Worm (Caenorhabditis elegans): ENCODE measurements around the gene acr-16.

acr-16 gene

DNA sequence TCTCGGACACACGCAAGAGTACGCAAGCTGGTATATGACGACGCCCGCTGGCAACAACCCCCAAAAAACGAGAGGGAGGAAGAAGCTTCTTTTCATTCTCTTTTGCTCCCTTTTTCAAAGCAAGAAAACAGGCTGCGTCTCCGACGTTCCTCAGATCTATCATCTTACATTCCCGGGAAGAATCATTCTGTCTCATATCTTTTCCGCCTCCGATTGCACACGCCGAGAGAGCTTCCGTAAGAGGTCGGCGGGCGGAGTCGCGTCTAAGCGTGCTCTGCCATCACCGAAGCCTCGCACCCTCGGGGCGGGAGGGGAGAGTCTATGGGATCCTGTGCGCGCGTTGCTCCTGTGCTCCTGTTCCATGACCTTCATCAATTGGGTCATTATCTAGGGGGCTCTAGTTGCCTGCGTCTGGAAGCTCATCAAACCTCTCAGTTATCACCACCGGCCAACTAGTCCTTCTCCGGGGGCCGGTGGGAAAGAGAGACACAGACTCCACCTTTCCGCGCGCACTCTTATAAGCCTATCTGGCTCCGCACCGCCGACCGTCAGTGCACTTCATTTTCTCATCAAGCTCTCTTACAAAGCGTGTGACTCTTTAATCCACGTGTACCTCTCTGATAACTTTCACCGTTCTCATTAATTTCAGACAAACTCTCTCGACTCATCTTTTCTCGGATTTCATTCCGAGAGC is 15.3 kb upstream of the acr-16 start, which contains the start of the genes slc-17.8 and asns-1:
Gene slc-17.8 (minus strand): TSS at position 51 of the 694 bp plus-strand sequence.
Gene asns-1 (plus strand): TSS at position 644 of the 694 bp plus-strand sequence.
- no peak for TF ChIP-seq pag-3 (tag; optimal IDR thresholded peaks at IDR 0.05; ENCODE audit: borderline replicate concordance, insufficient read depth)
- TF ChIP-seq nhr-84 (tag; optimal IDR thresholded peaks at IDR 0.05), result no peak
- no peak for TF ChIP-seq F16B12.6 (tag; optimal IDR thresholded peaks at IDR 0.05)
- TF ChIP-seq egl-13 (tag; optimal IDR thresholded peaks at IDR 0.05), result no peak
- TF ChIP-seq lir-3 (tag; optimal IDR thresholded peaks at IDR 0.05; ENCODE audit: poor library complexity), result no peak
- TF ChIP-seq fkh-4 (tag; optimal IDR thresholded peaks at IDR 0.05; ENCODE audit: borderline replicate concordance), result no peak

DNA sequence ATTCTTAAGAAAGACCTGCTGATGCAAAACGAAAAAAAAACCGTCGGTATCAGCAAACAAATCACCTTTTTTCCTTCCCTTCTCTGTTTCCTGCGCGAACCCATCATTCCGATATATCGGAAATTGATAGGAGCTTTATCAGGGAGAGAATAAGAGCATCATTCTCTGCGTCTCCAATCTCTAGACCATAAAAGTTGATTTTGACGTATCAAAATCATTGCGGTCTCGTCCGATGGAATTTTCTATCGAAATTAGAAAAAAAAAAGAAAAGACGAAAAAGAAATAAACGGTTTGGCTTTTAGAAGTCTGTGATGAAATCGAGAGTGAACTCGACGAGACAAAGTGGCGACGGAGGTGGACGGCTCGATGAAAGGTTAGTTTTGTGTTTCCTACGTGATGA is 12.0 kb upstream of the acr-16 start, which contains the start of gene stdh-4:
Gene stdh-4 (plus strand): TSS at position 301 of the 400 bp plus-strand sequence.
- TF ChIP-seq nhr-77 (tag; optimal IDR thresholded peaks at IDR 0.05) (peak; percentile 11), mab-9 (GFP tag; IDR thresholded peaks at IDR 0.05) (no peak), tbx-2 (tag; optimal IDR thresholded peaks at IDR 0.05) (peak; percentile 0)

DNA sequence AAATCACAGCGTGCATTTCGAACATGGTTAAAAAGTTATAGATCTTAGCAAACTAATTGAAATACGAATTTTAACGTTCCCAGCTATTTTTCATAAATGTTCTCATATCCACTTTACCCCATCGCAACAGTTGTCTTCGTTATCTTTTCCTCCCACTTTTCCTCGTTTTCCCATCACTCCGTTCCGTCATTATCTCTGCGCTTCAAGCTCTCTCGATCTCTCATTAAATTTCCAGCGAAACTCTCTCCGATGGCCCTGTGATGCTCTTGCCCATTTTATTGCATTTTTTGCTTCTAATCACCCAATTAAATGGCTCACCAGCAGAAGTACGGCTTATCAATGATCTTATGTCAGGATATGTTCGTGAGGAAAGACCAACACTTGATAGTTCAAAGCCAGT is 8.6 kb upstream of the acr-16 start, which contains the start of gene acr-15:
Gene acr-15 (plus strand): TSS at position 236 of the 400 bp plus-strand sequence.
- no peak for TF ChIP-seq lin-35 (GFP tag; optimal IDR thresholded peaks at IDR 0.05)
- TF ChIP-seq unc-98 (GFP tag; IDR thresholded peaks at IDR 0.05), result no peak
- TF ChIP-seq lir-3 (tag; optimal IDR thresholded peaks at IDR 0.05; ENCODE audit: poor library complexity), result no peak
- TF ChIP-seq F16B12.6 (tag; optimal IDR thresholded peaks at IDR 0.05), result no peak
- TF ChIP-seq isw-1 (GFP tag; IDR thresholded peaks at IDR 0.05), result no peak
- no peak for TF ChIP-seq lin-13 (GFP tag; optimal IDR thresholded peaks at IDR 0.05)
- TF ChIP-seq tbx-2 (tag; optimal IDR thresholded peaks at IDR 0.05), result no peak
- TF ChIP-seq C16A3.4 (tag; optimal IDR thresholded peaks at IDR 0.05), result no peak
- no peak for TF ChIP-seq ceh-88 (GFP tag; IDR thresholded peaks at IDR 0.05)
- no peak for TF ChIP-seq efl-1 (optimal IDR thresholded peaks at IDR 0.05)
- TF ChIP-seq efl-1 (GFP tag; optimal IDR thresholded peaks at IDR 0.05 in 1 of 2), result peak in 1 of 2 experiments; percentile 78
- no peak for TF ChIP-seq sup-37 (GFP tag; optimal IDR thresholded peaks at IDR 0.05)
- no peak for TF ChIP-seq mab-9 (GFP tag; IDR thresholded peaks at IDR 0.05)
- TF ChIP-seq nhr-84 (tag; optimal IDR thresholded peaks at IDR 0.05), result no peak
- TF ChIP-seq rnt-1 (tag; optimal IDR thresholded peaks at IDR 0.05), result peak; percentile 46
- TF ChIP-seq ceh-90 (tag; optimal IDR thresholded peaks at IDR 0.05), result no peak
- TF ChIP-seq fkh-8 (tag; optimal IDR thresholded peaks at IDR 0.05), result no peak
- peak; percentile 1 for TF ChIP-seq lin-14 (GFP tag; optimal IDR thresholded peaks at IDR 0.05)

DNA sequence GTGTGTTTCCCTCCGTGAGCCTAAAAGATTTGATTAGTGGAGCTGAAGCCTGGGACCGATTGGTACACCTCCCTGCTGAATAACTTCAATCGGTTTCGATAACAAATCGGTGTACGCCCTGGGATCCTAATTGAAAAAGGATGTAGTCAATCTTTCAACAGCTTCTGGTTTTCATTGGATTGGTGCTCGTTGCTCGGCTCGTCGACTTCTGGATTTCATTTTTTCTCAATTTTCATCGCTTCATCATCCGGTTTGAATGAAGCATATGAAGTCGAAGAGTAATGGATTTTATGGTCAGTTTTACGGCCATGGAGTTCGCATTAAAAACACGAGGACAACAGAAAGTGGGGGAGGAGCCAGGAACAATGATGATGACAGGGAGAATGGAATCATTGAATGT is 5.1 kb upstream of the acr-16 start:
- TF ChIP-seq ceh-8 (GFP tag; optimal IDR thresholded peaks at IDR 0.05), result no peak
- peak; percentile 99 for TF ChIP-seq dsc-1 (tag; optimal IDR thresholded peaks at IDR 0.05)
- no peak for TF ChIP-seq unc-30 (tag; optimal IDR thresholded peaks at IDR 0.05)
- peak; percentile 89 for TF ChIP-seq fkh-4 (tag; optimal IDR thresholded peaks at IDR 0.05; ENCODE audit: borderline replicate concordance)
- TF ChIP-seq Y116A8C.19 (tag; optimal IDR thresholded peaks at IDR 0.05; ENCODE audit: borderline replicate concordance), result no peak
- peak; percentile 27 for TF ChIP-seq tbx-2 (tag; optimal IDR thresholded peaks at IDR 0.05)
- TF ChIP-seq nhr-85 (tag), result no peak
- no peak for TF ChIP-seq mep-1 (tag; optimal IDR thresholded peaks at IDR 0.05)
- no peak for TF ChIP-seq C34B4.2 (tag; optimal IDR thresholded peaks at IDR 0.05)

DNA sequence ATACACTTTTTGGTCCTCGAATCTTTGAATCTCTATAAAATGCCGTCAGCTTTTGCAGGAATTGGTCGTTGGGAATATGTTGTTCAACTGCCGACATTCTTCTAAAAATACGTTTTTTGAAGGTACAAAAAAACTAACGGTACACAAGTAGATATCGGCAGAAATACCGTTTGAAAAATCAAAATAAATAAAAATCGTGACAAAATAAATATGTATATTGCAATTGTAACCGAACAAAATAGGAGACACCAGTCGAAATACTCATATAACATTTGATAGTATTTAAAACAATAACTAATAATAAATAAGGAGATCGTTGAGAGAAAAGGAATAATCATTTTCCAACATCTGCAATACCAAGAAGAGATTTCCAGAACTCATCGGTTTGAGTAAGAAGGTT is 4.1 kb downstream of the acr-16 start, which contains the start of gene F25G6.8:
Gene F25G6.8 (minus strand): TSS at position 101 of the 400 bp plus-strand sequence.
- TF ChIP-seq nhr-12 (tag; optimal IDR thresholded peaks at IDR 0.05) (no peak), snu-23 (GFP tag; optimal IDR thresholded peaks at IDR 0.05) (no peak), unc-98 (GFP tag; IDR thresholded peaks at IDR 0.05) (no peak), blmp-1 (tag; optimal IDR thresholded peaks at IDR 0.05) (no peak), Y116A8C.19 (tag; optimal IDR thresholded peaks at IDR 0.05; ENCODE audit: borderline replicate concordance) (no peak), lsy-2 (tag; optimal IDR thresholded peaks at IDR 0.05) (no peak), C04F5.9 (tag; optimal IDR thresholded peaks at IDR 0.05) (no peak), pag-3 (tag; optimal IDR thresholded peaks at IDR 0.05; ENCODE audit: borderline replicate concordance, insufficient read depth) (no peak), zag-1 (tag; optimal IDR thresholded peaks at IDR 0.05) (no peak), ceh-63 (GFP tag; optimal IDR thresholded peaks at IDR 0.05) (no peak), isw-1 (GFP tag; IDR thresholded peaks at IDR 0.05) (no peak), ama-1 (optimal IDR thresholded peaks at IDR 0.05) (no peak), ces-1 (GFP tag; optimal IDR thresholded peaks at IDR 0.05) (no peak), unc-130 (tag; optimal IDR thresholded peaks at IDR 0.05) (no peak), rnt-1 (tag; optimal IDR thresholded peaks at IDR 0.05) (no peak)
